Fruit fly (Drosophila melanogaster) whole organism, embryonic: ENCODE measurements around the gene Moe.

Experiments
- Aef1 ChIP-seq: fragments of 200-800 bp; sonication (Bioruptor generic); IDR thresholded peaks from 3 replicates; pipeline ENCODE4 v1.3.6; 2022; ENCODE audit warnings: missing biosample characterization, missing genetic modification characterization
- Asciz ChIP-seq: fragments of 200-800 bp; sonication (Bioruptor generic); optimal IDR thresholded peaks from 2 replicates; lab custom pipeline; 2017; ENCODE audit warnings: missing biosample characterization, mild to moderate bottlenecking, missing genetic modification characterization, missing genetic modification reagents
- Atf6 ChIP-seq: fragments of 200-800 bp; sonication (Bioruptor generic); IDR thresholded peaks from 2 replicates; pipeline ENCODE4 v1.3.6; 2022; ENCODE audit warnings: missing biosample characterization, missing genetic modification characterization
- Awh ChIP-seq: fragments of 200-800 bp; sonication (Bioruptor generic); IDR thresholded peaks from 2 replicates; pipeline ENCODE4, ENCODE4 v1.3.6; 2022; ENCODE audit warnings: missing biosample characterization, missing genetic modification characterization
- Blimp-1 ChIP-seq: fragments of 200-800 bp; sonication (Bioruptor generic); optimal IDR thresholded peaks from 3 replicates; lab custom pipeline; 2018; ENCODE audit warnings: missing biosample characterization, missing genetic modification characterization, mild to moderate bottlenecking, moderate library complexity, missing genetic modification reagents
- CG11085 ChIP-seq: fragments of 200-800 bp; sonication (Bioruptor generic); IDR thresholded peaks from 2 replicates; pipeline ENCODE4 v1.3.6; 2022; ENCODE audit warnings: missing biosample characterization, missing genetic modification characterization
- CG11456 ChIP-seq: fragments of 200-800 bp; sonication (Bioruptor generic); IDR thresholded peaks from 3 replicates; pipeline ENCODE4 v1.3.6; 2022; ENCODE audit warnings: missing biosample characterization, missing genetic modification characterization
- CG11723 ChIP-seq: fragments of 200-800 bp; sonication (Bioruptor generic); optimal IDR thresholded peaks from 2 replicates; lab custom pipeline; 2017; ENCODE audit warnings: missing biosample characterization, mild to moderate bottlenecking, missing genetic modification characterization
- CG14050 ChIP-seq: fragments of 200-800 bp; sonication (Bioruptor generic); IDR thresholded peaks from 3 replicates; pipeline ENCODE4 v1.3.6; 2022; ENCODE audit warnings: missing biosample characterization, missing genetic modification characterization
- CG14710 ChIP-seq: fragments of 200-800 bp; sonication (Bioruptor generic); optimal IDR thresholded peaks from 3 replicates; lab custom pipeline; 2019; ENCODE audit warnings: missing biosample characterization, mild to moderate bottlenecking, missing genetic modification characterization, moderate library complexity
- CG15011 ChIP-seq: fragments of 200-800 bp; sonication (Bioruptor generic); optimal IDR thresholded peaks from 3 replicates; lab custom pipeline; 2018; ENCODE audit warnings: missing biosample characterization, mild to moderate bottlenecking, missing genetic modification characterization
- CG15601 ChIP-seq: fragments of 200-800 bp; sonication (Bioruptor generic); optimal IDR thresholded peaks from 3 replicates; lab custom pipeline; 2019; ENCODE audit warnings: missing biosample characterization, mild to moderate bottlenecking, missing genetic modification characterization, moderate library complexity
- CG1832 ChIP-seq: fragments of 200-800 bp; sonication (Bioruptor generic); optimal IDR thresholded peaks from 2 replicates; lab custom pipeline; 2017; ENCODE audit warnings: missing biosample characterization, mild to moderate bottlenecking, missing genetic modification characterization, inconsistent platforms
- CG31441 ChIP-seq: fragments of 200-800 bp; sonication (Bioruptor generic); IDR thresholded peaks from 2 replicates; pipeline ENCODE4 v1.3.6; 2022; ENCODE audit warnings: missing biosample characterization, missing genetic modification characterization
- CG33213 ChIP-seq: fragments of 200-800 bp; sonication (Bioruptor generic); optimal IDR thresholded peaks from 3 replicates; lab custom pipeline; 2016; ENCODE audit warnings: missing biosample characterization, missing genetic modification characterization
- CG7987 ChIP-seq: fragments of 200-800 bp; sonication (Bioruptor generic); optimal IDR thresholded peaks from 2 replicates; lab custom pipeline; 2018; ENCODE audit warnings: missing biosample characterization, mild to moderate bottlenecking, missing genetic modification characterization, moderate library complexity
- ERR ChIP-seq: fragments of 200-800 bp; sonication (Bioruptor generic); optimal IDR thresholded peaks from 2 replicates; lab custom pipeline; 2016; ENCODE audit warnings: missing biosample characterization, missing genetic modification characterization
- Fer1 ChIP-seq: fragments of 200-800 bp; sonication (Bioruptor generic); optimal IDR thresholded peaks from 2 replicates; lab custom pipeline; 2017; ENCODE audit warnings: missing biosample characterization, mild to moderate bottlenecking, missing genetic modification characterization
- HLH4C ChIP-seq: fragments of 200-800 bp; sonication (Bioruptor generic); IDR thresholded peaks from 3 replicates; pipeline ENCODE4 v1.3.6; 2022; ENCODE audit warnings: missing biosample characterization, missing genetic modification characterization; ENCODE audit not compliant: partially characterized antibody
- Hr39 ChIP-seq: fragments of >200 bp; optimal IDR thresholded peaks from 2 replicates; lab custom pipeline; 2017
- MESR4 ChIP-seq: fragments of 200-800 bp; sonication (Bioruptor generic); optimal IDR thresholded peaks from 2 replicates; lab custom pipeline; 2018; ENCODE audit warnings: missing biosample characterization, mild to moderate bottlenecking, missing genetic modification characterization, moderate library complexity
- Ptx1 ChIP-seq: fragments of 200-800 bp; sonication (Bioruptor generic); IDR thresholded peaks from 2 replicates; pipeline ENCODE4 v1.3.6; 2022; ENCODE audit warnings: missing biosample characterization, missing genetic modification characterization
- Six4 ChIP-seq: fragments of 200-800 bp; sonication (Bioruptor generic); optimal IDR thresholded peaks from 2 replicates; lab custom pipeline; 2016; ENCODE audit warnings: missing biosample characterization, missing genetic modification characterization
- Sry-β ChIP-seq: fragments of 200-800 bp; sonication (Bioruptor generic); optimal IDR thresholded peaks from 2 replicates; lab custom pipeline; 2018; ENCODE audit warnings: missing biosample characterization, mild to moderate bottlenecking, missing genetic modification characterization, moderate library complexity
- Ssrp ChIP-seq: fragments of 200-800 bp; sonication (Bioruptor generic); optimal IDR thresholded peaks from 2 replicates; lab custom pipeline; 2018; ENCODE audit warnings: missing biosample characterization, mild to moderate bottlenecking, missing genetic modification characterization, moderate library complexity
- Trl ChIP-seq, 3 experiments: fragments of >200 bp in 2 of 3; fragments of 200-800 bp in 1 of 3; sonication (Bioruptor generic) in 1 of 3; optimal IDR thresholded peaks; 2 replicates in 1 of 3; 3 replicates in 2 of 3; lab custom pipeline; 2016 to 2017; ENCODE audit warnings: missing biosample characterization in 1 of 3, missing genetic modification characterization in 1 of 3
- abd-A ChIP-seq: fragments of 200-800 bp; sonication (Bioruptor generic); optimal IDR thresholded peaks from 3 replicates; lab custom pipeline; 2019; ENCODE audit warnings: missing biosample characterization, mild to moderate bottlenecking, missing genetic modification characterization, moderate library complexity
- bsh ChIP-seq, 2 experiments: fragments of 200-800 bp; sonication (Bioruptor generic); optimal IDR thresholded peaks; 2 replicates each; lab custom pipeline; 2017 to 2018; ENCODE audit warnings: mild to moderate bottlenecking in 2 of 2, missing biosample characterization in 2 of 2, missing genetic modification characterization in 2 of 2, moderate library complexity in 1 of 2
- caup ChIP-seq: fragments of 200-800 bp; sonication (Bioruptor generic); optimal IDR thresholded peaks from 3 replicates; lab custom pipeline; 2017; ENCODE audit warnings: missing biosample characterization, mild to moderate bottlenecking, missing genetic modification characterization, moderate library complexity; ENCODE audit not compliant: severe bottlenecking
- chn ChIP-seq: fragments of 200-800 bp; sonication (Bioruptor generic); optimal IDR thresholded peaks from 2 replicates; lab custom pipeline; 2016; ENCODE audit warnings: missing biosample characterization, missing genetic modification characterization
- corto ChIP-seq: fragments of 200-800 bp; sonication (Bioruptor generic); optimal IDR thresholded peaks from 2 replicates; lab custom pipeline; 2016; ENCODE audit warnings: missing biosample characterization, mild to moderate bottlenecking, missing genetic modification characterization, moderate library complexity
- cwo ChIP-seq: fragments of 200-800 bp; sonication (Bioruptor generic); optimal IDR thresholded peaks from 3 replicates; lab custom pipeline; 2017; ENCODE audit warnings: missing biosample characterization, missing genetic modification characterization, mild to moderate bottlenecking, moderate library complexity, missing genetic modification reagents
- fu2 ChIP-seq: fragments of 200-800 bp; sonication (Bioruptor generic); optimal IDR thresholded peaks from 2 replicates; lab custom pipeline; 2016; ENCODE audit warnings: missing biosample characterization, missing genetic modification characterization
- gro ChIP-seq: fragments of 200-800 bp; sonication (Bioruptor generic); optimal IDR thresholded peaks from 2 replicates; lab custom pipeline; 2016; ENCODE audit warnings: missing biosample characterization, missing genetic modification characterization
- h ChIP-seq: fragments of >200 bp; optimal IDR thresholded peaks from 2 replicates; lab custom pipeline; 2017
- her ChIP-seq: fragments of 200-800 bp; sonication (Bioruptor generic); optimal IDR thresholded peaks from 2 replicates; lab custom pipeline; 2016; ENCODE audit warnings: missing biosample characterization, missing genetic modification characterization
- insv ChIP-seq, 2 experiments: fragments of 200-800 bp; sonication (Bioruptor generic); optimal IDR thresholded peaks; 3 replicates each; lab custom pipeline; 2016 to 2018; ENCODE audit warnings: missing biosample characterization in 2 of 2, missing genetic modification characterization in 2 of 2
- inv ChIP-seq: fragments of 200-800 bp; sonication (Bioruptor generic); IDR thresholded peaks from 2 replicates; pipeline ENCODE4 v1.3.6; 2022; ENCODE audit warnings: missing biosample characterization, missing genetic modification characterization; ENCODE audit not compliant: partially characterized antibody
- lab ChIP-seq: fragments of 200-800 bp; sonication (Bioruptor generic); optimal IDR thresholded peaks from 3 replicates; lab custom pipeline; 2017; ENCODE audit warnings: missing biosample characterization, missing genetic modification characterization, mild to moderate bottlenecking, moderate library complexity, missing genetic modification reagents
- onecut ChIP-seq: fragments of 200-800 bp; sonication (Bioruptor generic); IDR thresholded peaks from 2 replicates; pipeline ENCODE4 v1.3.6; 2022; ENCODE audit warnings: missing biosample characterization, missing genetic modification characterization
- prd ChIP-seq, 3 experiments: fragments of >200 bp in 2 of 3; fragments of 200-800 bp in 1 of 3; sonication (Bioruptor generic) in 1 of 3; optimal IDR thresholded peaks in 2 of 3; IDR thresholded peaks in 1 of 3; 2 replicates in 2 of 3; 3 replicates in 1 of 3; pipeline versions ENCODE4 v1.3.6 to Lab custom; 2017 to 2022; ENCODE audit warnings: missing biosample characterization in 1 of 3, missing genetic modification characterization in 1 of 3
- rib ChIP-seq: fragments of 200-800 bp; sonication (Bioruptor generic); IDR thresholded peaks from 2 replicates; pipeline ENCODE4 v1.3.6; 2022; ENCODE audit warnings: missing biosample characterization, missing genetic modification characterization
- tin ChIP-seq: fragments of 200-800 bp; sonication (Bioruptor generic); optimal IDR thresholded peaks from 3 replicates; lab custom pipeline; 2016; ENCODE audit warnings: missing biosample characterization, missing genetic modification characterization
- usp ChIP-seq: fragments of >200 bp; optimal IDR thresholded peaks from 2 replicates; lab custom pipeline; 2017; ENCODE audit warnings: missing biosample characterization, missing genetic modification characterization
- vvl ChIP-seq: fragments of 200-800 bp; sonication (Bioruptor generic); IDR thresholded peaks from 2 replicates; pipeline ENCODE4 v1.3.6; 2022; ENCODE audit warnings: missing biosample characterization, missing genetic modification characterization
- z ChIP-seq: fragments of 200-800 bp; sonication (Bioruptor generic); IDR thresholded peaks from 3 replicates; pipeline ENCODE4 v1.3.6; 2022; ENCODE audit warnings: missing biosample characterization, missing genetic modification characterization
- zf30C ChIP-seq: fragments of 200-800 bp; sonication (Bioruptor generic); optimal IDR thresholded peaks from 3 replicates; lab custom pipeline; 2018; ENCODE audit warnings: missing biosample characterization, mild to moderate bottlenecking, missing genetic modification characterization
- zfh1 ChIP-seq: fragments of 200-800 bp; sonication (Bioruptor generic); IDR thresholded peaks from 3 replicates; pipeline ENCODE4 v1.3.6; 2022; ENCODE audit warnings: missing biosample characterization, missing genetic modification characterization

Moe gene

DNA sequence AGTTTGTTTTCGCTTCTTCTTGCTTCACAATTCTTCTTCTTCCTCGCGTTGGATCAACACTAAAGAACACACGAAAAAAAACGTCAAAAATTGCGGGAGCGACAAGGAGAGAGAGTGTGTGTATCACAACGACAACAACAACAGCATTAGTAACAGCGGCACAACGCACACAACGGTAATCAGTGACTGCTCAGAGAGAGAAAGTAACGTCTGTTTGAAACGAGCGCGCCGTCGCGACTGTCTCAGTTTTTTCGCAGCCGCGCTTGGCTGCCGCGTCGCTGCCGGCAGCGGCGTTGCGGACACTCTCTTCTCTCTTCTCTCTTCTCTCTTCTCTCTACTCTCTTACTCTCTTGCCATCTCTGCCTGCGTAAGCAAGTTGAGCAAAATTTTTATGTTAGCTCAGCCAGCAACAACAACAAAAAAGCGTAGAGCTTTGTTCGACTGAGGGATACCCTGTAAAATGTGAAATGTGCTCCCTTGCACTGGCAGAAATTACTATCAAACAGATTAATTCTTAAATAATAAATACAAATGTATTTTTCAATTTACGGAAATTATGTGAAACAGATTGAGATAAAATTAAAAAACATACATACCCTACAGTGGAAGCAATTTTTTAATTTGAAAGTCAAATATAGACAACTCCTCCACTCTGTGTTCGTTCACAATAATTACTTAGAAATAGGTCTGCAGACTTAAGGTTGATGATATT lies 6.4 kb downstream of the Moe start (continued):
- TF ChIP-seq CG14050 (GFP tag; lab: Robert Waterston, UW): peak; percentile 65; the same call in 2 of the 3 replicates
- TF ChIP-seq Asciz (GFP tag; lab: Kevin White, UChicago): peak; percentile 66
- 0 out of 2 replicates have a peak, but pooled peaks have one; percentile 43 for TF ChIP-seq CG11085 (GFP tag; lab: Robert Waterston, UW)
- TF ChIP-seq Six4 (GFP tag; lab: Kevin White, UChicago): peak; percentile 30
- TF ChIP-seq z (GFP tag; lab: Robert Waterston, UW): 0 out of 3 replicates have a peak, but pooled peaks have one; percentile 36
- peak; percentile 58 for TF ChIP-seq caup
- TF ChIP-seq Blimp-1 (GFP tag; lab: Kevin White, UChicago): peak; percentile 62
- TF ChIP-seq gro (GFP tag; lab: Kevin White, UChicago): no peak
- peak; percentile 90 for TF ChIP-seq vvl (GFP tag; lab: Robert Waterston, UW)
- TF ChIP-seq CG14710 (tag; lab: Kevin White, UChicago): peak; percentile 53
- TF ChIP-seq cwo (GFP tag; lab: Kevin White, UChicago): peak; percentile 49
- TF ChIP-seq Aef1 (GFP tag; lab: Robert Waterston, UW): peak; percentile 79
- peak; percentile 92 for TF ChIP-seq Trl (optimal IDR thresholded peaks at IDR 0.05; lab: Kevin White, UChicago)
- TF ChIP-seq Trl (GFP tag; optimal IDR thresholded peaks at IDR 0.05; lab: Kevin White, UChicago): peak; percentile 26
- no peak for TF ChIP-seq h (lab: Kevin White, UChicago)
- TF ChIP-seq chn (GFP tag; lab: Kevin White, UChicago): peak; percentile 48
- no peak for TF ChIP-seq zf30C (GFP tag; lab: Kevin White, UChicago)
- no peak for TF ChIP-seq MESR4
- peak; percentile 48 for TF ChIP-seq Fer1
- peak; percentile 31 for TF ChIP-seq ERR (GFP tag; lab: Kevin White, UChicago)
- TF ChIP-seq CG7987 (GFP tag; lab: Kevin White, UChicago): peak; percentile 5
- peak in 1 of 2 experiments; percentile 75 for TF ChIP-seq bsh (GFP tag; optimal IDR thresholded peaks at IDR 0.05; lab: Kevin White, UChicago)
- TF ChIP-seq Hr39: no peak
- peak; percentile 45 for TF ChIP-seq onecut (GFP tag; lab: Robert Waterston, UW)
- TF ChIP-seq Ptx1: peak; percentile 81
- TF ChIP-seq abd-A (tag; lab: Kevin White, UChicago): peak; percentile 18
- peak; percentile 60 for TF ChIP-seq zfh1 (GFP tag; lab: Robert Waterston, UW)
- TF ChIP-seq CG15601 (tag; lab: Kevin White, UChicago): peak; percentile 47
- peak; percentile 72; the same call in 2 of the 3 replicates for TF ChIP-seq CG11456
- no peak for TF ChIP-seq corto (GFP tag; lab: Kevin White, UChicago)
- peak; percentile 43 for TF ChIP-seq her (GFP tag; lab: Kevin White, UChicago)
- TF ChIP-seq CG33213 (GFP tag; lab: Kevin White, UChicago): no peak
- peak; percentile 68 for TF ChIP-seq Atf6 (GFP tag; lab: Robert Waterston, UW)
- peak in 1 of 2 experiments; percentile 48 for TF ChIP-seq insv (GFP tag; optimal IDR thresholded peaks at IDR 0.05; lab: Kevin White, UChicago)
- no peak for TF ChIP-seq CG1832 (GFP tag; lab: Kevin White, UChicago)
- no peak for TF ChIP-seq prd (optimal IDR thresholded peaks at IDR 0.05; lab: Kevin White, UChicago)
- TF ChIP-seq prd (GFP tag; IDR thresholded peaks at IDR 0.05; lab: Robert Waterston, UW): peak; percentile 71
- no peak for TF ChIP-seq HLH4C (GFP tag; lab: Robert Waterston, UW)
- TF ChIP-seq tin (GFP tag; lab: Kevin White, UChicago): peak; percentile 53
- TF ChIP-seq fu2: no peak
- peak; percentile 80 for TF ChIP-seq CG31441 (GFP tag; lab: Robert Waterston, UW)
- peak; percentile 43; the same call in 1 of the 2 replicates for TF ChIP-seq Awh
- peak; percentile 72 for TF ChIP-seq lab (GFP tag; lab: Kevin White, UChicago)
- TF ChIP-seq usp (GFP tag; lab: Kevin White, UChicago): no peak
- TF ChIP-seq Sry-β (GFP tag; lab: Kevin White, UChicago): peak; percentile 39
- TF ChIP-seq CG15011: peak; percentile 22
- no peak for TF ChIP-seq inv (GFP tag; lab: Robert Waterston, UW)
- TF ChIP-seq rib: peak; percentile 60; the same call in 1 of the 2 replicates
- TF ChIP-seq CG11723 (GFP tag; lab: Kevin White, UChicago): peak; percentile 36
- peak; percentile 72 for TF ChIP-seq Ssrp
